Worm (Caenorhabditis elegans) whole organism, L4 larva: Measurements from ENCODE around the gene F14D2.19.

Experiments
- ama-1 ChIP-seq: fragments of 150-350 bp; optimal IDR thresholded peaks from 2 replicates; lab custom pipeline; 2014; ENCODE audit warnings: inconsistent platforms, mixed read lengths
- hlh-30 ChIP-seq: sonication (generic microtip); optimal IDR thresholded peaks from 2 replicates; lab custom pipeline; 2017; ENCODE audit warnings: antibody characterized with exemption, mild to moderate bottlenecking, missing genetic modification characterization, missing compliant biosample characterization; ENCODE audit not compliant: insufficient read depth

DNA sequence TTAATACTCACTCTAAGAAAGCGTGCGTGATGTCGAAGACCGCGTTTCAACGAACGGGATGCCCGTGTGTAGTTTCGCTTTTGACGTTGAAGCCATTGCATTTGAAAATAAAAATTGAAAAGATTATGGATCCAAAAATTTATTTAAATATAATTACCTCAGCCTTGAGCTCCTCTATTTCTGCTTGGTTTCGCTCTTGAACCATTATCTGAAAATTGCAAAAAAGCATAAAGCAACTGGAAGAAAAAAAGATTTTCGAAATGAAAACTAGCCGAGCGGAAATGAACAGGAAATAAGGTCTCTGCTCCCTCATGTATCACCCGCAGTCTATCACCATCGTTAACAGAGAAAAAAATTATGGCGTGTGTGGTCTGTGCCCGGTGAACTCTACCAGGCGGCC is 30.2 kb upstream of the F14D2.19 start, which contains the start of gene Y49F6C.6:
- no peak for TF ChIP-seq hlh-30 (tag; lab: Kevin White, UChicago)
- no peak for TF ChIP-seq ama-1 (lab: Kevin White, UChicago)
